Worm (Caenorhabditis elegans): ENCODE data around the gene AC8.3.
A peak's percentile ranks its signal among the peaks of the same experiment; 100 is the strongest.
"Not testable (repeated sequence)": the region's sequence is repeated elsewhere in the genome, so short reads cannot be mapped to it uniquely, and the experiment has no call there.

AC8.3 gene

DNA sequence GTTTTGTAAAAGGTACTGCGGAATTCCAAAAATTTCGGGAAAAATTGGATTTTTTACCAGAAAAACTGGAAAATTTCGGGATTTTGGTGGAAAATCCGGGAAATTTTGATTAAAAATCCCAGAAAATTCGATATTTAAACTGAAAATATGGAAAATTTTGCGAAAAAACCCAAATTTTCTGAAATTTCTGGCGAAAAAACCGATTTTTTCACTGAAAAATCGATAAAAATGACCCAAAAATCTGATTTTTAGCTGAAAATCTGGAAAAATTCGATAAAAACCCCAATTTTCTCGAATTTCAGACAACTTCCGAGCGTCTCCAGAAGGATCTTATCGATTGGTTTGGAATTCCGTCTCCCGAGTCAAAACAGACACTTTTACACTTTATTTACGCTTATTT lies 36.7 kb downstream of the AC8.3 start, which contains the start of gene T08D2.8:
TSS of gene T08D2.8 (plus strand) at position 301 of the 400 bp plus-strand sequence.
- TF ChIP-seq unc-42 (tag; optimal IDR thresholded peaks at IDR 0.05) (no peak), pha-4 (tag; optimal IDR thresholded peaks at IDR 0.05) (no peak), T23F11.4 (GFP tag; optimal IDR thresholded peaks at IDR 0.05) (no peak), fkh-10 (GFP tag; optimal IDR thresholded peaks at IDR 0.05) (no peak), pha-2 (tag; optimal IDR thresholded peaks at IDR 0.05) (no peak), ceh-2 (tag; optimal IDR thresholded peaks at IDR 0.05) (no peak), K09A11.1 (tag; optimal IDR thresholded peaks at IDR 0.05; ENCODE audit: insufficient read depth) (no peak), hlh-30 (tag; optimal IDR thresholded peaks at IDR 0.05; ENCODE audit: insufficient read depth) (no peak), fkh-6 (tag; optimal IDR thresholded peaks at IDR 0.05) (no peak), eyg-1 (tag; optimal IDR thresholded peaks at IDR 0.05) (no peak), sdc-2 (tag; optimal IDR thresholded peaks at IDR 0.05) (no peak), nhr-11 (tag; optimal IDR thresholded peaks at IDR 0.05) (no peak), ceh-6 (GFP tag; optimal IDR thresholded peaks at IDR 0.05) (no peak), unc-55 (GFP tag; optimal IDR thresholded peaks at IDR 0.05) (no peak), pax-1 (tag; optimal IDR thresholded peaks at IDR 0.05) (no peak), ztf-16 (tag; optimal IDR thresholded peaks at IDR 0.05) (no peak), elt-2 (tag; optimal IDR thresholded peaks at IDR 0.05) (no peak), ceh-18 (tag; optimal IDR thresholded peaks at IDR 0.05) (no peak)

DNA sequence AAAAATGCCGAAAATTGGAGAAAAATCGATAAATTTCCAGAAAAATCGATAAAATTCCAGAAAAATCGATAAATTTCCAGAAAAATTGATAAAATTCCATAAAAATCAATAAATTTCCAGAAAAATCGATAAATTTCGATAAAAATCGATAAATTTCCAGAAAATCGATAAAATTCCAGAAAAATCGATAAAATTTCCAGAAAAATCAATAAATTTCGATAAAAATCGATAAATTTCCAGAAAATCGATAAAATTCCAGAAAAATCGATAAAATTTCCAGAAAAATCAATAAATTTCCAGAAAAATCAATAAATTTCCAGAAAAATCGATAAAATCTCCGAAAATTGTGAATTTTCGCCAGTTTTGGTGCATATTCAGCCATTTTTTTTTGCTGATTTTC lies 45.7 kb downstream of the AC8.3 start:
- TF ChIP-seq ceh-48 (tag; optimal IDR thresholded peaks at IDR 0.05) = peak; percentile 25

DNA sequence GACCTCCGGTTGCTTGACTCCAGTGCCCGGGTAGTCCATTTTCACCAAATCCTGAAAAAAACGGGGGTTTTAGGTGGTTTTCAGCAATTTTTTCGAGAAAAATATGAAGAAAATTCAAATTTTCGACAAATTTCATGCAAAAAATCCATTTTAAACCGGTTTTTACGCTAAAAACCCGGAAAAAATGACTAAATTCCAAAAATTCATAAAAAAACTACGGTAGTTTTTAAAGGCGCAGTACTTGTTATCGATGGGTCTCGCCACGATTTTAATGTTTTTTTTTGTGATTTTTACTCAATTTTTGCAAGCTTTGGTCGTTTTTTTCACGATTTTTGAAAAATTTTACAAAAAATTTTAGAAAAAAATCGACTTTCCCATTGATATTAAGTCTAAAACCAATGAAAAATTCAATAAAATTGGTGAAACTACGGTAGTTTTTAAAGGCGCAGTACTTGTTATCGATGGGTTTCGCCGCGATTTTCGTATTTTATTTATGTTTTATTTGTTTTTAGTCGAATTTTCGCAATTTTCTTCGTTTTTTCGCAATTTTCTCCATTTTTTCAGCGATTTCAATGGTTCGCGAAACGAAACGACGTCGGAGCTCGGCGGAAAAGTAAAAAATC lies 47.0 kb downstream of the AC8.3 start, which contains the start of the genes T08D2.6 and chkr-1:
TSS of gene T08D2.6 (minus strand) at position 51 of the 623 bp plus-strand sequence.
TSS of gene chkr-1 (plus strand) at position 573 of the 623 bp plus-strand sequence.
- TF ChIP-seq lin-11, sox-4, sdc-2 (tag; optimal IDR thresholded peaks at IDR 0.05): not testable (repeated sequence)

All from whole organism, late embryonic.